Worm (Caenorhabditis elegans) whole organism, early embryonic: Measurements from ENCODE around the gene ZK1010.2.
A peak's percentile ranks its signal among the peaks of the same experiment; 100 is the strongest.

Experiments
- B0310.2 ChIP-seq: sonication (generic microtip); optimal IDR thresholded peaks from 2 replicates; lab custom pipeline; 2016; ENCODE audit warnings: mild to moderate bottlenecking, missing genetic modification characterization, missing compliant biosample characterization
- F13C5.2 ChIP-seq: sonication (generic microtip); optimal IDR thresholded peaks from 2 replicates; lab custom pipeline; 2017; ENCODE audit warnings: mild to moderate bottlenecking, missing genetic modification characterization, inconsistent platforms, missing compliant biosample characterization
- aly-1 ChIP-seq: sonication (generic microtip); optimal IDR thresholded peaks from 2 replicates; lab custom pipeline; 2016; ENCODE audit warnings: missing genetic modification characterization, missing compliant biosample characterization
- ama-1 ChIP-seq: fragments of 150-350 bp; optimal IDR thresholded peaks from 2 replicates; lab custom pipeline; 2014
- ceh-13 ChIP-seq: fragments of 200-800 bp; sonication (Bioruptor generic); optimal IDR thresholded peaks from 2 replicates; lab custom pipeline; 2018; ENCODE audit warnings: mild to moderate bottlenecking, missing genetic modification characterization, missing compliant biosample characterization
- ceh-36 ChIP-seq: sonication (generic microtip); optimal IDR thresholded peaks from 2 replicates; lab custom pipeline; 2016; ENCODE audit warnings: missing genetic modification characterization, inconsistent platforms, missing compliant biosample characterization
- ets-7 ChIP-seq: sonication (generic microtip); optimal IDR thresholded peaks from 2 replicates; lab custom pipeline; 2016; ENCODE audit warnings: missing genotype, missing genetic modification characterization, missing compliant biosample characterization
- flt-1 ChIP-seq: fragments of 200-800 bp; sonication (Bioruptor generic); IDR thresholded peaks from 2 replicates; pipeline ENCODE4 v1.3.6; 2022; ENCODE audit warnings: missing genetic modification characterization, missing compliant biosample characterization
- hmbx-1 ChIP-seq: sonication (generic microtip); optimal IDR thresholded peaks from 2 replicates; lab custom pipeline; 2016; ENCODE audit warnings: mild to moderate bottlenecking, missing genetic modification characterization, missing compliant biosample characterization
- hmg-4 ChIP-seq: fragments of 200-800 bp; sonication (Bioruptor generic); optimal IDR thresholded peaks from 2 replicates; lab custom pipeline; 2018; ENCODE audit warnings: mild to moderate bottlenecking, missing genetic modification characterization, missing compliant biosample characterization
- hnd-1 ChIP-seq: sonication (generic microtip); optimal IDR thresholded peaks from 2 replicates; lab custom pipeline; 2016; ENCODE audit warnings: missing genetic modification characterization, missing compliant biosample characterization
- pes-1 ChIP-seq: fragments of 200-800 bp; sonication (Bioruptor generic); IDR thresholded peaks from 2 replicates; pipeline ENCODE4 v1.3.6; 2022; ENCODE audit warnings: missing genetic modification reagents, missing genetic modification characterization, missing compliant biosample characterization
- scrt-1 ChIP-seq: fragments of 200-800 bp; sonication (Bioruptor generic); IDR thresholded peaks from 2 replicates; pipeline ENCODE4 v1.3.6; 2022; ENCODE audit warnings: missing genetic modification characterization, missing compliant biosample characterization
- sea-1 ChIP-seq: fragments of 200-800 bp; sonication (Bioruptor generic); conservative IDR thresholded peaks from 2 replicates; pipeline ENCODE4 v1.3.6; 2022; ENCODE audit warnings: missing genetic modification characterization, missing compliant biosample characterization
- tbx-11 ChIP-seq: fragments of 200-800 bp; sonication (Bioruptor generic); IDR thresholded peaks from 2 replicates; pipeline ENCODE4 v1.3.6; 2022; ENCODE audit warnings: missing genetic modification characterization, missing compliant biosample characterization
- tbx-37 ChIP-seq: fragments of 200-800 bp; sonication (Bioruptor generic); conservative IDR thresholded peaks from 2 replicates; pipeline ENCODE4 v1.3.6; 2022; ENCODE audit warnings: missing genetic modification reagents, missing genetic modification characterization, missing compliant biosample characterization
- tra-4 ChIP-seq: sonication (generic microtip); optimal IDR thresholded peaks from 2 replicates; lab custom pipeline; 2017; ENCODE audit warnings: missing genetic modification characterization, missing compliant biosample characterization

ZK1010.2 gene

DNA sequence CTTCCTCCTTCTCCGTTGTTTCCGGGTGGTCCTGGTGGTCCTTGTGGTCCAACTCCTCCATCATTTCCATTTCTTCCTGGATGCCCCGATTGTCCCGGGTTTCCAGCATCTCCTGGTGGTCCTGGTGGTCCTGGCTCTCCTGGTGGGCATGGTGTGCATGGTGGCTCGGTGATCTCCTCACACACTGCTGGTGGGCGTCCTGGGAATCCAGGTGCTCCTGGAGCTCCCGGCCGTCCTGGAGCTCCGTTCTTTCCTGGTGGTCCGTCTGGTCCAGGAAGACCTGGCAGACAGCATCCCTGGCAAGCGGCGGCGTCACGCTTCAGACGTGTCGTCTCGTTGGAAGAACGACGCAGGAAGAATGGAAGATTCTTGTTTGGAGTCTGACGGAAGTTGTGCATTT is 15.4 kb upstream of the ZK1010.2 start:
- TF ChIP-seq pes-1 (no peak), ceh-36 (tag; lab: Kevin White, UChicago) (no peak), scrt-1 (no peak), tbx-11 (no peak), hmbx-1 (tag; lab: Kevin White, UChicago) (no peak), hmg-4 (GFP tag; lab: Kevin White, UChicago) (no peak), tbx-37 (GFP tag; lab: Robert Waterston, UW) (no peak), hnd-1 (tag; lab: Kevin White, UChicago) (no peak), aly-1 (tag; lab: Kevin White, UChicago) (no peak), ceh-13 (GFP tag; lab: Kevin White, UChicago) (no peak), tra-4 (tag; lab: Kevin White, UChicago) (no peak), ama-1 (lab: Kevin White, UChicago) (no peak), F13C5.2 (tag; lab: Kevin White, UChicago) (no peak), ets-7 (no peak), flt-1 (no peak), sea-1 (GFP tag; lab: Robert Waterston, UW) (no peak), B0310.2 (tag; lab: Kevin White, UChicago) (no peak)

DNA sequence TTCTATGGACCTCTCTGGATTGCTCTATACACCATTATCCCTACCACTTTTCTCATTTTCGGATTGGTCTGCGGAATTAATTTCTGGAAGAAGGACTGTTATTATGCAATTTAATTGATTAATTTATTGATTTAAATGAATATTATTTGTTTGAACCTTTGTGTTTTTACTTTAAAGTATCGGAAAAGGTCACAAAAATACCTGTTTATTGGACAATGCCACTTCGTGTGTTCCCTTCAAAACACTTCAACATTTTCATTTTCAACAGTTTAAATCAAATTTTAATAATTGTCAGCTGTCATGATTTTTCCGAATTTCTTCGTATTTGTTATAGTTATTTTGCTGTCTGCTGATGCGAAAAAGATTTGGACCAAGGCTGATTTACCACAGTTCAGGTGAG is 13.3 kb upstream of the ZK1010.2 start, which contains the start of gene ZK1010.12:
Gene ZK1010.12, plus strand, starts transcription at position 301 of the 400 bp plus-strand sequence.
- no peak for TF ChIP-seq ama-1 (lab: Kevin White, UChicago)

DNA sequence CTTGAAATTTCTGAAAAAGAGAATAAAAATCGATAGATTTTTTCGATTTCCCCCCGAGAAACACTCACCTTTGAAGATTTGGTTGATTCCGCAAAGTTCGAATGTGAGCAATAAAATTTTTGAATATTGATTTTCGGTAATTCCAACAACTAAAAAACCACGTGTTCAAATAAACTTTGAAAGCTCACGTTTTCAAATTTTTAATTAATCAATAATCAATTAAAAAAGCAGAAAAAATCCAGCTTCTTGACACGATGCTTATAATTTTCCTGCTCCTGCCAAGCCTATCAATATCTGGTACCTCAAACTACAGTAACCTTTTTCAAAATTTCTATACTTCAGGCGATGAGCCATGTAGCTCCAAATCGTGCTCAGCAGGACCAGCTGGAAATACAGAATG is 9.8 kb upstream of the ZK1010.2 start, which contains the start of gene ZK1010.5:
Gene ZK1010.5, minus strand, starts transcription at position 101 of the 400 bp plus-strand sequence.
- TF ChIP-seq scrt-1 (no peak), aly-1 (tag; lab: Kevin White, UChicago) (no peak), tbx-11 (no peak), hnd-1 (tag; lab: Kevin White, UChicago) (no peak), F13C5.2 (tag; lab: Kevin White, UChicago) (no peak), ets-7 (no peak), tbx-37 (GFP tag; lab: Robert Waterston, UW) (no peak), hmbx-1 (tag; lab: Kevin White, UChicago) (no peak), hmg-4 (GFP tag; lab: Kevin White, UChicago) (no peak), flt-1 (no peak), pes-1 (no peak), ceh-36 (tag; lab: Kevin White, UChicago) (no peak), ceh-13 (GFP tag; lab: Kevin White, UChicago) (no peak), B0310.2 (tag; lab: Kevin White, UChicago) (no peak), sea-1 (GFP tag; lab: Robert Waterston, UW) (no peak)

DNA sequence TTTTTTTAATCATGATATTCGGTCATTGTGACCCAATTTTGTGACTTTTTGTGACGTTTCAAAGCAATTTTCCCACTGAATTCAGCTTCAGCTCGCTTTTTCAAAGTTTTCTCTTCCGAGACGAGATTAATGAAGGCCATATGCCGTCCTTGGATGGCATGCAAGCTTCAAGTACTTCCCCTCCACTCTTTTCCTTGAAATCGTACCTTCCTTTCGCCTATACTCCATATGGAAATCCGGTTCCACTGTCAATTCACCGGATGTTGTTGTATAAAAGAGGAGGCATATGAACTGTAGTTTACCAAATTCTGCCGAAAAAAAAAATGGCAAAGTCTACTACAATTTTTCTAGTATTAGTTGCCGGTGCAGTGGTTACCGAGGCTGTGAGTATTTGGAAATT is 3.1 kb upstream of the ZK1010.2 start, which contains the start of gene ZK1010.4:
Gene ZK1010.4, plus strand, starts transcription at position 301 of the 400 bp plus-strand sequence.
- TF ChIP-seq aly-1 (tag; lab: Kevin White, UChicago): no peak
- TF ChIP-seq tbx-11: no peak
- no peak for TF ChIP-seq tbx-37 (GFP tag; lab: Robert Waterston, UW)
- TF ChIP-seq B0310.2 (tag; lab: Kevin White, UChicago): no peak
- no peak for TF ChIP-seq ets-7
- TF ChIP-seq flt-1: no peak
- no peak for TF ChIP-seq ceh-13 (GFP tag; lab: Kevin White, UChicago)
- no peak for TF ChIP-seq tra-4 (tag; lab: Kevin White, UChicago)
- no peak for TF ChIP-seq hmg-4 (GFP tag; lab: Kevin White, UChicago)
- no peak for TF ChIP-seq F13C5.2 (tag; lab: Kevin White, UChicago)
- TF ChIP-seq scrt-1: no peak
- TF ChIP-seq pes-1: no peak
- no peak for TF ChIP-seq ceh-36 (tag; lab: Kevin White, UChicago)
- TF ChIP-seq ama-1 (lab: Kevin White, UChicago): no peak
- no peak for TF ChIP-seq hnd-1 (tag; lab: Kevin White, UChicago)
- no peak for TF ChIP-seq hmbx-1 (tag; lab: Kevin White, UChicago)
- TF ChIP-seq sea-1 (GFP tag; lab: Robert Waterston, UW): no peak

DNA sequence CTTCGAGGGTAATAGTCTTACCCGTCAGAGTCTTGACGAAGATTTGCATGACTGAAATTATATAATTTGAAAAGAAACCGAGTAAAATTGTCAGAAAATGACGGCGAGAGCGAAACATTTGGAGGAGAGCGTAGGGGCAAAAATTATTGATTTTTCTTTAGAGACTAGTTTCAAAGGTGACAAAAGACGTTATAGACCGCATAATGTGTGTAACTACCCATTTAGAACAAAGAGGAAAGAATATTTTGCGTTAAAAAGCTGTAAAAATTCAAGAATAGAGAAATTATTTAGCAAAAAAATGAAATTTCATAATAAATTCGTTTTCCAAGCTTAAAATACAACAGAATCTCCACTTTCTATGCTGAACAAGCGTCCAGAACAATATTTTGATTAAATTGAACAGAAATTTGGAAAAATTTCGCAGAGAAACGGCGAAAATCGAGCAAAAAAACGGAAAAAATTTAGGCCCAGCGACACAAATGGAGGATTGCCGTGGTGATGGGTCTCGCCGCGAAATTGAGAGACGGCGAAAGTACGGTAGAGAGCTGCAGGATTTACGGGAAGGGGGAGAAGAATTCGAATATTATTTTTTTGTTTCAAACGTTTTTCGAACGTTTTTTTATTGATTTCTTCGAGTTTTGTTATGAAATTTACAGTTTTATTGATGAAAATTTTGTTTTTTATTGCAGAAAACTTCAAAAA is 962 bp upstream of the ZK1010.2 start, which contains the start of the genes ubq-2 and frg-1:
Gene ubq-2, minus strand, starts transcription at position 51 of the 702 bp plus-strand sequence.
Gene frg-1, plus strand, starts transcription at position 690 of the 702 bp plus-strand sequence.
- no peak for TF ChIP-seq tbx-37 (GFP tag; lab: Robert Waterston, UW)
- peak; percentile 44 for TF ChIP-seq F13C5.2 (tag; lab: Kevin White, UChicago)
- no peak for TF ChIP-seq aly-1 (tag; lab: Kevin White, UChicago)
- TF ChIP-seq ets-7: no peak

DNA sequence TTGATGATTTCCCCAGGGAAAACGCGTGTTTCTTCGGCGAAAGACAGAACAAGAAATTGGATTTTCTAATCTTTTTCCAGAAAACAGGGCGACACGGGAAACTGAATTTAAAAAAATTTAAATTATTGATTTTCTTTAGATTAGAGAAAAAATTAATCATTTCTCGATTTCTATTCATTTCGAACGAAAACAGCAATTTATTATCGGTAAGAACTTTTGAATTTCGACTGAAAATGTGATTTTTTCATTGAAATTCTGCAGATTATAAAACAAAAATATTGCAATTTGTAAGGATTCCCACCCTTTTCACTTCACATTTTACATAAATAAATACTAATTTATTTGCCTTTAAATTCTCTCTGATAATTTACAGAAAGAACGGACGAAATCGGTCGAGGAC is 5.3 kb downstream of the ZK1010.2 start, which contains the start of gene bckd-1A:
Gene bckd-1A, minus strand, starts transcription at position 101 of the 400 bp plus-strand sequence.
- TF ChIP-seq tbx-37 (GFP tag; lab: Robert Waterston, UW) (no peak), aly-1 (tag; lab: Kevin White, UChicago) (no peak), hmbx-1 (tag; lab: Kevin White, UChicago) (no peak), sea-1 (GFP tag; lab: Robert Waterston, UW) (no peak), ets-7 (no peak)

DNA sequence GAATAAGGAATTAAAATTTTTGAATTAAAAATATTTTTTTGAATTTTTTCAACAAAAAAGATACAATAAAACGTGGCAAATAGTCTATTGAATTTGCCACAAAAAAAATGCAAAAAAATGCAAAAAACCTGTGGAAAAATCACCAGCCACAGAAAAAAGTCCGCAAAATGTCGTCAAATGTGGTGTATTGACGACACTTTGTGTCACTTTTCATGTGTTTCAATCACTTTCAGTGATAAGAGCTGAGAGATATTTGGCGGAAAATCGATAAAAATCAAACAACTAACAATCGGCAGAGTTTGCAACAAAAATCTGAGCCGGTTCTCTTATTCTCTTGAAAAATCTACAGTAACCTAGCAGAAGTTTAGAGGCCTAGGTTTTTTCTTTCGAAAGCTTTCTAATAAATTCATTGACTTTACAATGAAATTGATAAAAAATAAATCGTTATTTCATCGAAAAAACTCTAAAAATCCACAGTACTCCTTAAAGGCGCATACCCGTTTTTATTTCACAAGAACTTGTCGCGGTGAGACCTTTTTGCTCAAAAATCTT is 5.8 kb downstream of the ZK1010.2 start:
- TF ChIP-seq B0310.2 (tag; lab: Kevin White, UChicago) (no peak), hmg-4 (GFP tag; lab: Kevin White, UChicago) (no peak)
